Worm (Caenorhabditis elegans) whole organism, L1 larva: Measurements from ENCODE around the gene C14B9.3.

ENCODE experiments used
- F16B12.6 ChIP-seq: fragments of 150-350 bp; optimal IDR thresholded peaks from 2 replicates; lab custom pipeline; 2014; ENCODE audit warnings: missing biosample characterization, missing genetic modification characterization
- aha-1 ChIP-seq: fragments of 150-350 bp; optimal IDR thresholded peaks from 2 replicates; lab custom pipeline; 2014; ENCODE audit warnings: missing biosample characterization, missing genetic modification characterization
- ceh-63 ChIP-seq: fragments of 200-800 bp; sonication (Bioruptor generic); optimal IDR thresholded peaks from 2 replicates; lab custom pipeline; 2018; ENCODE audit warnings: mild to moderate bottlenecking, missing genetic modification characterization, missing compliant biosample characterization
- ceh-8 ChIP-seq: fragments of 200-800 bp; sonication (Bioruptor generic); optimal IDR thresholded peaks from 2 replicates; lab custom pipeline; 2018; ENCODE audit warnings: mild to moderate bottlenecking, missing genetic modification characterization, moderate library complexity, missing compliant biosample characterization
- ceh-88 ChIP-seq: fragments of 200-800 bp; sonication (Bioruptor generic); IDR thresholded peaks from 2 replicates; pipeline ENCODE4 v1.3.6; 2022; ENCODE audit warnings: missing genetic modification characterization, missing compliant biosample characterization
- dpl-1 ChIP-seq, 3 experiments: fragments of 150-350 bp in 2 of 3; sonication (generic microtip) in 1 of 3; optimal IDR thresholded peaks; 2 replicates each; lab custom pipeline; 2014 to 2017; ENCODE audit warnings: missing biosample characterization in 3 of 3, missing genetic modification characterization in 3 of 3, missing genetic modification reagents in 3 of 3
- dsc-1 ChIP-seq: sonication (generic microtip); optimal IDR thresholded peaks from 2 replicates; lab custom pipeline; 2016; ENCODE audit warnings: mild to moderate bottlenecking, missing genetic modification characterization, missing compliant biosample characterization
- efl-3 ChIP-seq: fragments of 200-800 bp; sonication (Bioruptor generic); optimal IDR thresholded peaks from 2 replicates; lab custom pipeline; 2018; ENCODE audit warnings: mild to moderate bottlenecking, missing genetic modification characterization, missing compliant biosample characterization
- elt-2 ChIP-seq: sonication (generic microtip); optimal IDR thresholded peaks from 2 replicates; lab custom pipeline; 2016; ENCODE audit warnings: missing genetic modification characterization, mild to moderate bottlenecking, inconsistent platforms, missing compliant biosample characterization, missing genetic modification reagents
- elt-3 ChIP-seq, 6 experiments: fragments of 150-350 bp in 1 of 6; sonication (generic microtip); optimal IDR thresholded peaks; 2 replicates each; lab custom pipeline; 2017 to 2018; ENCODE audit warnings: missing biosample characterization in 6 of 6, missing genetic modification characterization in 6 of 6, inconsistent platforms in 1 of 6
- ets-5 ChIP-seq: fragments of 200-800 bp; sonication (Bioruptor generic); IDR thresholded peaks from 2 replicates; pipeline ENCODE4 v1.3.6; 2022; ENCODE audit warnings: missing genetic modification characterization, missing compliant biosample characterization
- fkh-10 ChIP-seq: sonication (generic microtip); optimal IDR thresholded peaks from 2 replicates; lab custom pipeline; 2017; ENCODE audit warnings: missing biosample characterization, missing genetic modification reagents, missing genetic modification characterization
- grh-1 ChIP-seq: fragments of 200-800 bp; sonication (Bioruptor generic); IDR thresholded peaks from 2 replicates; pipeline ENCODE4 v1.3.6; 2022; ENCODE audit warnings: missing genetic modification reagents, missing genetic modification characterization, missing compliant biosample characterization
- hlh-17 ChIP-seq: fragments of 200-800 bp; sonication (Bioruptor generic); optimal IDR thresholded peaks from 2 replicates; lab custom pipeline; 2018; ENCODE audit warnings: missing genetic modification characterization, mild to moderate bottlenecking, missing compliant biosample characterization, moderate library complexity, borderline replicate concordance
- hlh-4 ChIP-seq: sonication (generic microtip); optimal IDR thresholded peaks from 2 replicates; lab custom pipeline; 2016; ENCODE audit warnings: mild to moderate bottlenecking, missing genetic modification characterization, missing compliant biosample characterization
- irx-1 ChIP-seq: sonication (generic microtip); optimal IDR thresholded peaks from 2 replicates; lab custom pipeline; 2016; ENCODE audit warnings: missing genetic modification characterization, missing compliant biosample characterization
- lin-13 ChIP-seq: fragments of 150-350 bp; optimal IDR thresholded peaks from 2 replicates; lab custom pipeline; 2014; ENCODE audit warnings: missing biosample characterization, missing genetic modification reagents, missing genetic modification characterization
- lin-14 ChIP-seq: fragments of 200-800 bp; sonication (Bioruptor generic); optimal IDR thresholded peaks from 2 replicates; lab custom pipeline; 2018; ENCODE audit warnings: mild to moderate bottlenecking, missing genetic modification characterization, moderate library complexity, missing compliant biosample characterization
- lin-15B ChIP-seq: fragments of 150-350 bp; sonication (generic microtip); optimal IDR thresholded peaks from 3 replicates; lab custom pipeline; 2014; ENCODE audit warnings: missing biosample characterization, missing genetic modification characterization
- lin-39 ChIP-seq: fragments of 150-350 bp; optimal IDR thresholded peaks from 2 replicates; lab custom pipeline; 2014; ENCODE audit warnings: missing biosample characterization, missing genetic modification reagents, missing genetic modification characterization
- lsy-2 ChIP-seq, 2 experiments: fragments of 150-350 bp; optimal IDR thresholded peaks; 2 replicates each; lab custom pipeline; 2014; ENCODE audit warnings: missing biosample characterization in 2 of 2, missing genetic modification characterization in 2 of 2
- mep-1 ChIP-seq: fragments of 150-350 bp; optimal IDR thresholded peaks from 2 replicates; lab custom pipeline; 2014; ENCODE audit warnings: missing biosample characterization, missing genetic modification characterization
- nhr-11 ChIP-seq: fragments of 150-350 bp; optimal IDR thresholded peaks from 2 replicates; lab custom pipeline; 2014; ENCODE audit warnings: missing biosample characterization, missing genetic modification characterization
- nhr-28 ChIP-seq: fragments of 150-350 bp; optimal IDR thresholded peaks from 2 replicates; lab custom pipeline; 2014; ENCODE audit warnings: missing biosample characterization, missing genetic modification characterization
- nhr-77 ChIP-seq: fragments of 150-350 bp; optimal IDR thresholded peaks from 2 replicates; lab custom pipeline; 2014; ENCODE audit warnings: missing biosample characterization, missing genetic modification characterization
- snpc-4 ChIP-seq: fragments of 150-350 bp; optimal IDR thresholded peaks from 2 replicates; lab custom pipeline; 2014; ENCODE audit warnings: missing biosample characterization, missing genetic modification characterization
- sup-37 ChIP-seq: fragments of 200-800 bp; sonication (Bioruptor generic); optimal IDR thresholded peaks from 2 replicates; lab custom pipeline; 2018; ENCODE audit warnings: mild to moderate bottlenecking, missing genetic modification characterization, missing compliant biosample characterization
- unc-86 ChIP-seq: sonication (generic microtip); optimal IDR thresholded peaks from 2 replicates; lab custom pipeline; 2016; ENCODE audit warnings: missing genetic modification characterization, missing compliant biosample characterization
- unc-98 ChIP-seq: fragments of 200-800 bp; sonication (Bioruptor generic); IDR thresholded peaks from 2 replicates; pipeline ENCODE4 v1.3.6; 2022; ENCODE audit warnings: missing genetic modification characterization, missing compliant biosample characterization
- xbp-1 ChIP-seq: sonication (generic microtip); optimal IDR thresholded peaks from 2 replicates; lab custom pipeline; 2016; ENCODE audit warnings: missing genetic modification characterization, missing compliant biosample characterization
- zag-1 ChIP-seq: fragments of 150-350 bp; optimal IDR thresholded peaks from 2 replicates; lab custom pipeline; 2014; ENCODE audit warnings: missing biosample characterization, missing genetic modification characterization

The C14B9.3 gene

DNA sequence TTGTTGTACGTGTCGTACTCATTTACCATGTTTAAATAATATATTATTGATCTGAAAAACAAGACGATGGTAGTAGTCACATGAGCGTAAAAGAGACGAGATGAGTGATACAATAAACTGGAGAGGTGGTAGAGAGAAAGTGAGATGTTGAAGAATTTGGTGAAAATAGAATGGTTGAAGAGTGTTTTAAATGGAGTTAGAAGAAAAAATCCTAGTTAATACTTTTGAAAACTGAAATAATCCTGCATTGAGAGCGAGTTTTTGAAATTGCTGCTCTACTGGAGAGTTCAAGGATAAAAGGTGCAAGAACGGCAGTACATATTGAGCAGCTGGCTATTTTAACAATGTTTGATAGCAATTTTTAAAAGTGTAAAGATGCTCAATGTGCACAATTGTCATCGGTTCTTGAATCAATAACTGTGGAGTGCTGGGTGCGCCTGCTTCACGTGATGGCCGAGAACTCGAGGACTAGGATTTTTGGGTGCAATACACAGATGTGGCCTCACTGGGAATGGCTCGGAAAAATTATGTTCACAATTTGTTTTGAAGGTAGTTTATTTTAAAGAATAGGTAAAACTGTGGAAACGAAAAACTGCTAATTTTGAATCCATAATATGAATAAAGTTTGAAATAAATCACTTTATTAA is 49.7 kb downstream of the C14B9.3 start, which contains the start of gene atg-13 (continued):
- no peak for TF ChIP-seq hlh-17 (GFP tag; lab: Kevin White, UChicago)
- TF ChIP-seq aha-1 (tag; lab: Kevin White, UChicago), result no peak
- TF ChIP-seq fkh-10 (GFP tag; lab: Kevin White, UChicago), result no peak
- TF ChIP-seq elt-3 (tag; optimal IDR thresholded peaks at IDR 0.05; lab: Kevin White, UChicago), result no peak
- no peak for TF ChIP-seq xbp-1 (tag; lab: Kevin White, UChicago)
- no peak for TF ChIP-seq ceh-8 (GFP tag; lab: Kevin White, UChicago)
- peak; percentile 48 for TF ChIP-seq mep-1 (tag; lab: Kevin White, UChicago)
- TF ChIP-seq F16B12.6 (tag; lab: Kevin White, UChicago), result no peak
- TF ChIP-seq grh-1 (GFP tag; lab: Robert Waterston, UW), result no peak
- no peak for TF ChIP-seq zag-1 (tag; lab: Kevin White, UChicago)
- TF ChIP-seq lin-13 (GFP tag; lab: Kevin White, UChicago), result no peak
- TF ChIP-seq unc-98, result no peak
- no peak for TF ChIP-seq nhr-11 (tag; lab: Kevin White, UChicago)
- TF ChIP-seq dpl-1 (GFP tag; optimal IDR thresholded peaks at IDR 0.05; lab: Kevin White, UChicago), result peak in 1 of 3 experiments; percentile 15
- TF ChIP-seq lin-39, result no peak
- no peak for TF ChIP-seq hlh-4 (tag; lab: Kevin White, UChicago)
- TF ChIP-seq sup-37 (GFP tag; lab: Kevin White, UChicago), result no peak
- no peak for TF ChIP-seq lin-15B
- no peak for TF ChIP-seq unc-86 (tag; lab: Kevin White, UChicago)
- no peak for TF ChIP-seq ets-5 (GFP tag; lab: Robert Waterston, UW)
- TF ChIP-seq dsc-1 (tag; lab: Kevin White, UChicago), result no peak
- no peak for TF ChIP-seq ceh-88
- no peak for TF ChIP-seq nhr-77
- no peak for TF ChIP-seq irx-1 (tag; lab: Kevin White, UChicago)
- no peak for TF ChIP-seq lsy-2 (tag; optimal IDR thresholded peaks at IDR 0.05; lab: Kevin White, UChicago)
- no peak for TF ChIP-seq elt-2
- TF ChIP-seq ceh-63 (GFP tag; lab: Kevin White, UChicago), result no peak
- no peak for TF ChIP-seq nhr-28 (tag; lab: Kevin White, UChicago)
- no peak for TF ChIP-seq efl-3 (GFP tag; lab: Kevin White, UChicago)
- TF ChIP-seq snpc-4 (tag; lab: Kevin White, UChicago), result no peak
- peak; percentile 44 for TF ChIP-seq lin-14
- TF ChIP-seq, all 84 proteins: peak for 11
